Worm (Caenorhabditis elegans): ENCODE data around the gene ess-2.

- no peak for TF ChIP-seq W03F9.2 (tag; optimal IDR thresholded peaks at IDR 0.05)
- no peak for TF ChIP-seq him-1 (tag; optimal IDR thresholded peaks at IDR 0.05)
- TF ChIP-seq dao-5 (tag; optimal IDR thresholded peaks at IDR 0.05) = no peak
These were observed 14.1 kb upstream of the ess-2 start for ce11 chrIII:8504176-8504763.
